Fruit fly (Drosophila melanogaster): ENCODE data around the gene mRpL45.

mRpL45 gene

DNA sequence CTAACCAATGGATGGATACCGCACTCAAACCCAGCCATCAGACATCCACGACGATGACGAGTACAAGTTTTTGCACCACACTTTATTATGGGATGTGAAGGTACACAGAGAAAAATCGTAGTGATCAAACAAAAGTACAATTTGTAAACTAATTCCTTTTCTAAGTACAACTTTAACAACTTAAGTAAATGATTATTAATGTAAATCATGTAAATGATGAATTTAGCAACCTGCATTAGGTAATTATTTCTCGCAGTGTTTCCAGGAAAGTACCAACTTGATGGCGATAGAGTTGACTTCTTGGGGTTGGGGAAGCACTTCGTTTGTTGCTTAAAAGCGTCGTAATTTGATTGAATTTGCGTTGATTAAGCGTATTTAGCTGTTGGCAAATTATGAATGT, 44.8 kb downstream of the mRpL45 start (continued):
- TF ChIP-seq CG10565 (GFP tag; optimal IDR thresholded peaks at IDR 0.05) = no peak
- TF ChIP-seq corto (GFP tag; optimal IDR thresholded peaks at IDR 0.05) = no peak
- peak; percentile 68 for TF ChIP-seq ind (GFP tag; optimal IDR thresholded peaks at IDR 0.05)
- TF ChIP-seq CG14710 (tag; optimal IDR thresholded peaks at IDR 0.05) = peak; percentile 29
- TF ChIP-seq CG31388 (GFP tag; optimal IDR thresholded peaks at IDR 0.05) = peak; percentile 11
- peak; percentile 67 for TF ChIP-seq CG12155 (GFP tag; optimal IDR thresholded peaks at IDR 0.05)
- no peak for TF ChIP-seq Trl (optimal IDR thresholded peaks at IDR 0.05)
- TF ChIP-seq Trl (GFP tag; optimal IDR thresholded peaks at IDR 0.05) = peak; percentile 10
- peak; percentile 81 for TF ChIP-seq CG2120 (GFP tag; optimal IDR thresholded peaks at IDR 0.05)
- TF ChIP-seq gcm2 (GFP tag; optimal IDR thresholded peaks at IDR 0.05) = no peak
- peak; percentile 22 for TF ChIP-seq ems (GFP tag; optimal IDR thresholded peaks at IDR 0.05)
- peak; percentile 60 for TF ChIP-seq CG4820 (GFP tag; optimal IDR thresholded peaks at IDR 0.05)
- no peak for TF ChIP-seq TFAM (GFP tag; optimal IDR thresholded peaks at IDR 0.05)
- peak; percentile 55 for TF ChIP-seq tgo (GFP tag; IDR thresholded peaks at IDR 0.05)
- peak; percentile 57 for TF ChIP-seq Adf1 (GFP tag; IDR thresholded peaks at IDR 0.05)
- 0 out of 2 replicates have a peak, but pooled peaks have one; percentile 13 for TF ChIP-seq gsb (GFP tag; IDR thresholded peaks at IDR 0.05)
- TF ChIP-seq Deaf1 (tag; optimal IDR thresholded peaks at IDR 0.05) = peak; percentile 35
- TF ChIP-seq CG14667 (GFP tag; IDR thresholded peaks at IDR 0.05) = 0 out of 2 replicates have a peak, but pooled peaks have one; percentile 13
- no peak for TF ChIP-seq h (optimal IDR thresholded peaks at IDR 0.05)
- TF ChIP-seq Lim3 (GFP tag; IDR thresholded peaks at IDR 0.05) = 0 out of 2 replicates have a peak, but pooled peaks have one; percentile 39
- TF ChIP-seq croc (GFP tag; conservative IDR thresholded peaks at IDR 0.05) = no peak; the same call in 2 of the 3 replicates
- peak; percentile 46 for TF ChIP-seq HLH54F (GFP tag; optimal IDR thresholded peaks at IDR 0.05)
- peak; percentile 20 for TF ChIP-seq Mad (GFP tag; optimal IDR thresholded peaks at IDR 0.05)
- peak; percentile 11 for TF ChIP-seq CG18476 (GFP tag; optimal IDR thresholded peaks at IDR 0.05)
- TF ChIP-seq Meics (GFP tag; optimal IDR thresholded peaks at IDR 0.05) = peak; percentile 60
- no peak for TF ChIP-seq twi (tag; optimal IDR thresholded peaks at IDR 0.05)
- peak; percentile 57; the same call in 1 of the 2 replicates for TF ChIP-seq ara (GFP tag; IDR thresholded peaks at IDR 0.05)
- TF ChIP-seq sob (GFP tag; IDR thresholded peaks at IDR 0.05) = peak; percentile 63
- TF ChIP-seq Med (GFP tag) = peak; percentile 89
- TF ChIP-seq fu2 (GFP tag; optimal IDR thresholded peaks at IDR 0.05) = peak; percentile 22
- no peak for TF ChIP-seq CG1832 (GFP tag; optimal IDR thresholded peaks at IDR 0.05)
- no peak for TF ChIP-seq CG4707 (GFP tag; optimal IDR thresholded peaks at IDR 0.05)
- TF ChIP-seq HLH4C (GFP tag; IDR thresholded peaks at IDR 0.05; ENCODE audit: partially characterized antibody) = no peak
- no peak for TF ChIP-seq BEAF-32 (GFP tag; optimal IDR thresholded peaks at IDR 0.05)
- peak; percentile 5 for TF ChIP-seq CG3838 (GFP tag; optimal IDR thresholded peaks at IDR 0.05)
- no peak for TF ChIP-seq gcm (GFP tag; optimal IDR thresholded peaks at IDR 0.05)
- no peak for TF ChIP-seq cad (GFP tag; optimal IDR thresholded peaks at IDR 0.05)
- peak; percentile 47 for TF ChIP-seq CG4404 (GFP tag; IDR thresholded peaks at IDR 0.05)
- TF ChIP-seq ci (GFP tag; IDR thresholded peaks at IDR 0.05) = peak; percentile 88
- TF ChIP-seq CG11723 (GFP tag; optimal IDR thresholded peaks at IDR 0.05) = no peak
- peak; percentile 79 for TF ChIP-seq otp (GFP tag; IDR thresholded peaks at IDR 0.05)
- TF ChIP-seq Xrp1 (GFP tag; IDR thresholded peaks at IDR 0.05) = no peak; the same call in 1 of the 2 replicates
- no peak for TF ChIP-seq CG14965 (GFP tag; optimal IDR thresholded peaks at IDR 0.05; ENCODE audit: borderline replicate concordance)
- peak; percentile 8 for TF ChIP-seq Vsx1 (GFP tag; optimal IDR thresholded peaks at IDR 0.05)
- TF ChIP-seq wek (GFP tag; optimal IDR thresholded peaks at IDR 0.05) = no peak
- peak; percentile 33; the same call in 1 of the 3 replicates for TF ChIP-seq CG11695 (GFP tag; IDR thresholded peaks at IDR 0.05)
- peak; percentile 44 for TF ChIP-seq Abd-B (GFP tag; optimal IDR thresholded peaks at IDR 0.05)
- TF ChIP-seq her (GFP tag; optimal IDR thresholded peaks at IDR 0.05) = peak; percentile 35
- no peak for TF ChIP-seq Dip2 (GFP tag; IDR thresholded peaks at IDR 0.05)
- no peak for TF ChIP-seq CG4282 (GFP tag; optimal IDR thresholded peaks at IDR 0.05)
- no peak for TF ChIP-seq MESR4 (GFP tag; optimal IDR thresholded peaks at IDR 0.05)
- TF ChIP-seq chn (GFP tag; optimal IDR thresholded peaks at IDR 0.05) = peak; percentile 59
